Worm (Caenorhabditis elegans): Measurements from ENCODE around the gene Y102A11A.2.

DNA sequence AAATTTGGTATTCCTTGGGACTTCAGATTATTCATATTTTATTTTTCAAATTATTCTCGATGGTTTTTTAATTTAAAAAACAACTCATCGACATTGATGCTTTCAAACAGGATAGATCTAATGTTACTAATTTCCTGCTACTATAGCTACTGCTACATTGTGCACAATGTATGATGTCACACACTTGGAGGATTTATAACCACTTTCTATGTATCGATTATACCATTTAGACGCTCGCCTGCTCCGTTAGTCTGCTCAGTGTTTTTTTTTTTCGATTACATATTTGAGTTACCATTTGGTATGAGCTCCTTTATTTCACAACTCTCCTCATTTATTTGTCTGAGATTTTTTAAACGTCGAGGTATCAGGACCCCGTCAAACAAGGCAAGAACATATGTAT lies 36.0 kb upstream of the Y102A11A.2 start, which contains the start of gene Y40A1A.2:
- no peak for TF ChIP-seq him-1 (tag; optimal IDR thresholded peaks at IDR 0.05)
- TF ChIP-seq dao-5 (tag; optimal IDR thresholded peaks at IDR 0.05) = no peak
- TF ChIP-seq W03F9.2 (tag; optimal IDR thresholded peaks at IDR 0.05) = no peak
